Worm (Caenorhabditis elegans): Measurements from ENCODE around the gene gcy-5.

DNA sequence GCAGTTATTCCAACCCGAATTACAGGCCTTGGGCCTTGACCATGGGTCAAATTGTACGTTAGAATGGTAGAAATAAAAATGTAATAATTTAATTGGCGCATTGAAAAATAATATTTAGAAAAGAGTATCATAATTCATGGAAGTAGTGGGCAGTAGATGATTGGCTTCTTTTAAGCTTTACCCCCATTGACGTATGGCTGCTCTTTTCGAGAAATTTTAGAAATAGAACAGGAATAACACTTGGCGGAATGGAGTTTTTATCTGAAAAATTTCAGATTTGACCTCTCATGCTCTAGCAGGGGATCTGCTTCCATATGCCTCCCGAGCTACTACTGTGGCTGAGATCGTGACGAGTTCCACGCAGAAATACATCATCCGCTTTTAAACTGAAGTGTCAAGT is 7.3 kb downstream of the gcy-5 start, which contains the start of gene gcy-4:
- TF ChIP-seq C17E4.6 (GFP tag; IDR thresholded peaks at IDR 0.05) (no peak), tbx-9 (tag; optimal IDR thresholded peaks at IDR 0.05; ENCODE audit: borderline replicate concordance) (no peak), repo-1 (tag; optimal IDR thresholded peaks at IDR 0.05) (no peak), snpc-4 (GFP tag; optimal IDR thresholded peaks at IDR 0.05) (no peak), snpc-4 (tag; optimal IDR thresholded peaks at IDR 0.05) (no peak), rcor-1 (GFP tag; IDR thresholded peaks at IDR 0.05) (no peak), rec-8 (tag; optimal IDR thresholded peaks at IDR 0.05) (no peak), ets-4 (GFP tag; optimal IDR thresholded peaks at IDR 0.05) (no peak), dpl-1 (GFP tag; optimal IDR thresholded peaks at IDR 0.05) (no peak), ama-1 (optimal IDR thresholded peaks at IDR 0.05) (no peak), ama-1 (GFP tag; optimal IDR thresholded peaks at IDR 0.05) (no peak), B0336.3 (GFP tag; IDR thresholded peaks at IDR 0.05) (no peak)
